Fruit fly (Drosophila melanogaster) whole organism, embryonic: ENCODE measurements around the gene Cfp1.

Source experiments
- BtbVII ChIP-seq: fragments of 200-800 bp; sonication (Bioruptor generic); optimal IDR thresholded peaks from 3 replicates; lab custom pipeline; 2017; ENCODE audit warnings: missing biosample characterization, mild to moderate bottlenecking, missing genetic modification characterization
- CG11560 ChIP-seq: fragments of 200-800 bp; sonication (Bioruptor generic); IDR thresholded peaks from 3 replicates; pipeline ENCODE4 v1.3.6; 2022; ENCODE audit warnings: missing biosample characterization, missing genetic modification characterization
- CG14965 ChIP-seq: fragments of 200-800 bp; sonication (Bioruptor generic); optimal IDR thresholded peaks from 2 replicates; lab custom pipeline; 2016; ENCODE audit warnings: missing biosample characterization, missing genetic modification characterization, borderline replicate concordance
- ind ChIP-seq: fragments of 200-800 bp; sonication (Bioruptor generic); optimal IDR thresholded peaks from 3 replicates; lab custom pipeline; 2016; ENCODE audit warnings: missing biosample characterization, missing genetic modification characterization
- ro ChIP-seq: fragments of 200-800 bp; sonication (Bioruptor generic); IDR thresholded peaks from 2 replicates; pipeline ENCODE4 v1.3.6; 2022; ENCODE audit warnings: missing biosample characterization, missing genetic modification characterization
- toy ChIP-seq: fragments of 200-800 bp; sonication (Bioruptor generic); IDR thresholded peaks from 2 replicates; pipeline ENCODE4 v1.3.6; 2022; ENCODE audit warnings: missing biosample characterization, missing genetic modification characterization

DNA sequence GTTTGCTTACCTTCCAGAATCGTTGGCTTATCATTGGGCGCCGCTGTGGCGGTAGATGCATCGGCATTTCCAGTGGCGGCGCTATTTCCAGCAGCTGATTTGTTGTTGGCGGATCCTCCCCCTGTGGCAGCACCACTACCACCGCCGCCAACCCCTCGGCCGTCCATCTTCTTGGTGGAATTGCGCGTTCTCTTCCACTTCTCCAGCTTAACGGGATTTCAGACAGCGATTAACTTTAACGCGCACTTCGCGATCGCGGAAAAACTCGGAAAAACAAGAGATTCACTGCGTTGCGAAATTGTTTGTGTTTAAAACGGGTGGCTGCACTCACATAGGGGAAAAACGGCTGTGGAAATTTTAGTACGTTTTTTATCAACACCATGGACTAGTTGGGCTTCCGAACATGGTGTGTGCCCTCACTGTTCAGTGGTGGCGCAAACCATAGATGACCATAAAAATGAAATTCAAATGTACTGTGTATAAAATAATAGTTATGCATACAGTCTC lies 10.1 kb upstream of the Cfp1 start, which contains the start of gene c11.1:
- TF ChIP-seq toy (GFP tag; lab: Robert Waterston, UW) (no peak), BtbVII (GFP tag; lab: Kevin White, UChicago) (no peak), CG11560 (tag; lab: Robert Waterston, UW) (peak; percentile 42; the same call in 1 of the 3 replicates), CG14965 (GFP tag; lab: Kevin White, UChicago) (no peak), ind (GFP tag; lab: Kevin White, UChicago) (no peak), ro (GFP tag; lab: Robert Waterston, UW) (no peak)
